Worm (Caenorhabditis elegans) whole organism, late embryonic: Measurements from ENCODE around the gene fbxa-10.

Experiments
- F13H6.1 ChIP-seq: sonication (generic microtip); optimal IDR thresholded peaks from 2 replicates; lab custom pipeline; 2016; ENCODE audit warnings: missing genetic modification characterization, missing compliant biosample characterization
- K09A11.1 ChIP-seq: sonication (generic microtip); optimal IDR thresholded peaks from 2 replicates; lab custom pipeline; 2017; ENCODE audit warnings: antibody characterized with exemption, mild to moderate bottlenecking, missing genetic modification characterization, missing compliant biosample characterization; ENCODE audit not compliant: insufficient read depth
- Y22D7AL.16 ChIP-seq: sonication (generic microtip); optimal IDR thresholded peaks from 2 replicates; lab custom pipeline; 2016; ENCODE audit warnings: missing genetic modification characterization, missing compliant biosample characterization
- ama-1 ChIP-seq: fragments of 150-350 bp; optimal IDR thresholded peaks from 2 replicates; lab custom pipeline; 2014
- ceh-18 ChIP-seq: sonication (generic microtip); optimal IDR thresholded peaks from 2 replicates; lab custom pipeline; 2016; ENCODE audit warnings: missing genetic modification characterization, missing compliant biosample characterization
- ceh-19 ChIP-seq: fragments of 200-800 bp; sonication (Bioruptor generic); optimal IDR thresholded peaks from 2 replicates; lab custom pipeline; 2018; ENCODE audit warnings: mild to moderate bottlenecking, missing genetic modification characterization, missing compliant biosample characterization
- ceh-2 ChIP-seq: sonication (generic microtip); optimal IDR thresholded peaks from 2 replicates; lab custom pipeline; 2016; ENCODE audit warnings: missing genotype, missing genetic modification characterization, missing compliant biosample characterization
- ceh-22 ChIP-seq: sonication (generic microtip); optimal IDR thresholded peaks from 2 replicates; lab custom pipeline; 2017; ENCODE audit warnings: missing biosample characterization, missing genetic modification characterization
- ceh-24 ChIP-seq: sonication (generic microtip); optimal IDR thresholded peaks from 2 replicates; lab custom pipeline; 2016; ENCODE audit warnings: mild to moderate bottlenecking, missing genetic modification characterization, missing compliant biosample characterization
- ceh-31 ChIP-seq: sonication (generic microtip); optimal IDR thresholded peaks from 2 replicates; lab custom pipeline; 2016; ENCODE audit warnings: missing genetic modification characterization, missing compliant biosample characterization
- ceh-34 ChIP-seq: sonication (generic microtip); optimal IDR thresholded peaks from 2 replicates; lab custom pipeline; 2016; ENCODE audit warnings: mild to moderate bottlenecking, missing genetic modification characterization, missing compliant biosample characterization
- ceh-48 ChIP-seq: sonication (generic microtip); optimal IDR thresholded peaks from 2 replicates; lab custom pipeline; 2016; ENCODE audit warnings: missing genetic modification characterization, inconsistent platforms, missing compliant biosample characterization
- ceh-6 ChIP-seq: fragments of 200-800 bp; sonication (Bioruptor generic); optimal IDR thresholded peaks from 2 replicates; lab custom pipeline; 2018; ENCODE audit warnings: mild to moderate bottlenecking, missing genetic modification characterization, missing compliant biosample characterization
- ceh-9 ChIP-seq: sonication (generic microtip); optimal IDR thresholded peaks from 2 replicates; lab custom pipeline; 2016; ENCODE audit warnings: mild to moderate bottlenecking, missing genetic modification characterization, inconsistent platforms, missing compliant biosample characterization
- che-1 ChIP-seq: sonication (generic microtip); optimal IDR thresholded peaks from 2 replicates; lab custom pipeline; 2016; ENCODE audit warnings: mild to moderate bottlenecking, missing genetic modification characterization, missing compliant biosample characterization
- dve-1 ChIP-seq: sonication (generic microtip); optimal IDR thresholded peaks from 2 replicates; lab custom pipeline; 2017; ENCODE audit warnings: antibody characterized with exemption, mild to moderate bottlenecking, missing genetic modification characterization, missing compliant biosample characterization
- elt-2 ChIP-seq: sonication (generic microtip); optimal IDR thresholded peaks from 2 replicates; lab custom pipeline; 2016; ENCODE audit warnings: missing genetic modification reagents, missing genetic modification characterization, missing compliant biosample characterization
- ets-4 ChIP-seq: sonication (generic microtip); optimal IDR thresholded peaks from 2 replicates; lab custom pipeline; 2016; ENCODE audit warnings: missing genetic modification characterization, missing compliant biosample characterization
- eyg-1 ChIP-seq: sonication (generic microtip); optimal IDR thresholded peaks from 2 replicates; lab custom pipeline; 2016; ENCODE audit warnings: missing genotype, missing genetic modification characterization, missing compliant biosample characterization
- fax-1 ChIP-seq: sonication (generic microtip); optimal IDR thresholded peaks from 2 replicates; lab custom pipeline; 2016; ENCODE audit warnings: missing genotype, missing genetic modification characterization, missing compliant biosample characterization
- hlh-15 ChIP-seq: sonication (generic microtip); optimal IDR thresholded peaks from 2 replicates; lab custom pipeline; 2016; ENCODE audit warnings: missing genetic modification characterization, missing compliant biosample characterization
- hlh-6 ChIP-seq: sonication (generic microtip); optimal IDR thresholded peaks from 2 replicates; lab custom pipeline; 2016; ENCODE audit warnings: missing genotype, missing genetic modification characterization, missing compliant biosample characterization
- lim-6 ChIP-seq: sonication (generic microtip); optimal IDR thresholded peaks from 2 replicates; lab custom pipeline; 2016; ENCODE audit warnings: missing genetic modification characterization, missing compliant biosample characterization
- mec-3 ChIP-seq: sonication (generic microtip); optimal IDR thresholded peaks from 2 replicates; lab custom pipeline; 2016; ENCODE audit warnings: borderline replicate concordance, missing genetic modification characterization, missing compliant biosample characterization
- nfya-1 ChIP-seq: sonication (generic microtip); optimal IDR thresholded peaks from 2 replicates; lab custom pipeline; 2017; ENCODE audit warnings: missing genetic modification characterization, mild to moderate bottlenecking, missing compliant biosample characterization, antibody characterized with exemption, moderate library complexity
- nhr-232 ChIP-seq: sonication (generic microtip); optimal IDR thresholded peaks from 2 replicates; lab custom pipeline; 2016; ENCODE audit warnings: missing genetic modification characterization, missing compliant biosample characterization
- npax-4 ChIP-seq: sonication (generic microtip); optimal IDR thresholded peaks from 2 replicates; lab custom pipeline; 2016; ENCODE audit warnings: missing genetic modification characterization, missing compliant biosample characterization
- odd-2 ChIP-seq: sonication (generic microtip); optimal IDR thresholded peaks from 2 replicates; lab custom pipeline; 2017; ENCODE audit warnings: antibody characterized with exemption, mild to moderate bottlenecking, missing genetic modification characterization, missing compliant biosample characterization
- pat-9 ChIP-seq: fragments of 200-800 bp; sonication (Bioruptor generic); optimal IDR thresholded peaks from 2 replicates; lab custom pipeline; 2018; ENCODE audit warnings: mild to moderate bottlenecking, missing genetic modification characterization, moderate library complexity, missing compliant biosample characterization
- pha-2 ChIP-seq: sonication (generic microtip); optimal IDR thresholded peaks from 2 replicates; lab custom pipeline; 2017; ENCODE audit warnings: mild to moderate bottlenecking, missing genetic modification characterization, missing compliant biosample characterization
- rnt-1 ChIP-seq: sonication (generic microtip); optimal IDR thresholded peaks from 2 replicates; lab custom pipeline; 2016; ENCODE audit warnings: missing genetic modification characterization, missing compliant biosample characterization
- sox-2 ChIP-seq: fragments of 200-800 bp; sonication (Bioruptor generic); IDR thresholded peaks from 2 replicates; pipeline ENCODE4 v1.3.6; 2022; ENCODE audit warnings: missing genetic modification reagents, missing genetic modification characterization, missing compliant biosample characterization
- sox-4 ChIP-seq: sonication (generic microtip); optimal IDR thresholded peaks from 2 replicates; lab custom pipeline; 2017; ENCODE audit warnings: mild to moderate bottlenecking, missing genetic modification characterization, inconsistent platforms, missing compliant biosample characterization
- tbx-2 ChIP-seq: sonication (generic microtip); optimal IDR thresholded peaks from 2 replicates; lab custom pipeline; 2016; ENCODE audit warnings: missing genetic modification characterization, missing compliant biosample characterization
- unc-42 ChIP-seq: sonication (generic microtip); optimal IDR thresholded peaks from 2 replicates; lab custom pipeline; 2016; ENCODE audit warnings: missing genotype, missing genetic modification characterization, missing compliant biosample characterization
- unc-55 ChIP-seq: sonication (generic microtip); optimal IDR thresholded peaks from 2 replicates; lab custom pipeline; 2017; ENCODE audit warnings: missing biosample characterization, missing genetic modification reagents, missing genetic modification characterization
- unc-86 ChIP-seq: sonication (generic microtip); optimal IDR thresholded peaks from 2 replicates; lab custom pipeline; 2016; ENCODE audit warnings: missing genetic modification characterization, missing compliant biosample characterization
- zip-5 ChIP-seq: sonication (generic microtip); optimal IDR thresholded peaks from 2 replicates; lab custom pipeline; 2016; ENCODE audit warnings: missing genetic modification characterization, missing compliant biosample characterization

fbxa-10 gene

DNA sequence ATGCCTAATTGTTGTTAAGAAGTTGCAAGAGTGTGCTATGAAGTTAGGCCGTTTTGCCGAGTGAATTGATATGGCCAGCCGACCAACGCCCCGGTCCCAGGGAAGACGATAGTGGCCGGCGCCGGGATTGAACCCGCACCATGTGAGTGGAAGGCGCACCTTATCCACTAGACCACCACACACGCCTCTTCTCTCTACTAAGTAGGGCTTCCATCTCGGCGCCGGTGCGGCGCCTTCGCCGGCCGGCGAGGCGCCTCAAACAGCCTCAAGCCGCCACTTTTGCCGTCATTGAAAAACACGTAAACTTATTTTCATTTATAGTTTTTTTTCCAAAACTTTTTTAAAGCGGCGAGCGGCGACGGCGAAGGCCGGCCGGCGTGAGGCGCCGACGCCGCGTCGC, 26.7 kb downstream of the fbxa-10 start:
- TF ChIP-seq pha-2 (tag; lab: Kevin White, UChicago) (no peak), elt-2 (tag; lab: Kevin White, UChicago) (no peak), ama-1 (lab: Kevin White, UChicago) (no peak), nfya-1 (tag; lab: Kevin White, UChicago) (no peak), unc-86 (tag; lab: Kevin White, UChicago) (no peak)

DNA sequence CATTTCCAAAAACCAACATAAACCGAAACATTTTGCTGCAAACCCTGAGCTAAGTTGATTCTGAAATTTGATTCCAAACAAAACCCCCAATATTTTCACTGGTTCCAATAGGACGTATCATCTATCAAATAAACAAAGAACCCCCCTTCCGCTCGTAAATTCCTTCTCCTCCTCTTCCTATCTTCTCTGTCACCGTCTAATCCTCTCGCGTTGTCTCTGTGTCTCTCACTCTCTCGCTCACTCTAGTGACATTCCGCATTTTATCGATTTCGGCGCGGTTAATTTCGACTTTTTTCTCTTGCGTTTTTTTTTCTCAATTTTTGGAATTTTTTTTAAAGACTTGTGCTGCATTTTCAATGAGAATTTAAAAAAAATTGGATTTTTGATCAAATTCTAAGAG, 29.8 kb downstream of the fbxa-10 start:
- TF ChIP-seq mec-3 (tag; lab: Kevin White, UChicago), result no peak
- peak; percentile 34 for TF ChIP-seq unc-55 (GFP tag; lab: Kevin White, UChicago)
- TF ChIP-seq eyg-1 (tag; lab: Kevin White, UChicago), result no peak
- TF ChIP-seq dve-1 (tag; lab: Kevin White, UChicago), result peak; percentile 27
- TF ChIP-seq ceh-34 (tag; lab: Kevin White, UChicago), result peak; percentile 73
- peak; percentile 23 for TF ChIP-seq tbx-2 (tag; lab: Kevin White, UChicago)
- peak; percentile 58 for TF ChIP-seq nfya-1 (tag; lab: Kevin White, UChicago)
- TF ChIP-seq odd-2 (tag; lab: Kevin White, UChicago), result no peak
- peak; percentile 80 for TF ChIP-seq ceh-48 (tag; lab: Kevin White, UChicago)
- TF ChIP-seq ceh-31, result peak; percentile 9
- peak; percentile 3 for TF ChIP-seq ceh-18 (tag; lab: Kevin White, UChicago)

DNA sequence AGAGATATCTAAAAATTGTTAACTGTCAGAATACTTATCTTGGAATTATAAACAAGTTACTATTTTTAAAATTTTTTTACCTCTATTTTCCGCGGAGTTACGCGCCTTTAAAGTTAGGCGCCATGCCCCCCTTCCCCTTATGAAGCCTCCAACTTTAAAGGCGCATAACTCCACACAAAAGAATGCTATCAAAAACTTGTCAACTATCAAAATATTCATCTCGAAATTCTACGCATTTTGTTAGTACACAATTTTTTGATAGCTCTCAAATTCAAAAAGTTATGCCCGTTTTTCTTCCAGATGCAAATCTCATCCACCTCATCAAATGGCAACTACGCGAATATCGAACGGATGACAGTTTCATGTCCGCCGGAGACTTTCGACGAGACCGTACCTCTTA, 30.8 kb downstream of the fbxa-10 start, which contains the start of gene tbc-10:
Gene tbc-10, plus strand, starts transcription at position 301 of the 400 bp plus-strand sequence.
- TF ChIP-seq pha-2 (tag; lab: Kevin White, UChicago) (no peak), rnt-1 (tag; lab: Kevin White, UChicago) (no peak), ceh-19 (GFP tag; lab: Kevin White, UChicago) (no peak), Y22D7AL.16 (tag; lab: Kevin White, UChicago) (no peak)

DNA sequence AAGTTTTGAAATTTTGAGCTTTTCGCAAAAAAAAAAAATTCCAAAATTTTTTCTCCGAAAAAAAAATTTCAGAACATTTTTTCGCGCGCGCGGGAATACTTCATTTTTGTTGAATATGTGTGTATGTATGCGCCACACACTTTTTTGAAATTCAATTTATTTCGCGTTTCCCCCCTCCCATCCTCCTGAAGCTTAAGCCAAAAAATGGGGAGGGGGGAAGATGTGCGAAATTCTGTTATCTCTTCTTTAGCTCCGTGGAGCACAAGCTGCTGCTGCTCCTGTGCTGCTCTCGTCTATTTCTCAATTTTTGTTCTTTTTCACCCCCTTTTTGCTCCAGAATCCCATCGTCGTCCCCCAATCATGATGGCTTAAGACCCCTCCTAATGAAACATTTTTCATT, 37.4 kb downstream of the fbxa-10 start:
- no peak for TF ChIP-seq K09A11.1 (tag; lab: Kevin White, UChicago)
- TF ChIP-seq odd-2 (tag; lab: Kevin White, UChicago), result no peak
- no peak for TF ChIP-seq zip-5
- no peak for TF ChIP-seq fax-1 (tag; lab: Kevin White, UChicago)
- peak; percentile 96 for TF ChIP-seq unc-42
- TF ChIP-seq sox-2 (GFP tag; lab: Robert Waterston, UW), result no peak
- TF ChIP-seq nfya-1 (tag; lab: Kevin White, UChicago), result no peak

DNA sequence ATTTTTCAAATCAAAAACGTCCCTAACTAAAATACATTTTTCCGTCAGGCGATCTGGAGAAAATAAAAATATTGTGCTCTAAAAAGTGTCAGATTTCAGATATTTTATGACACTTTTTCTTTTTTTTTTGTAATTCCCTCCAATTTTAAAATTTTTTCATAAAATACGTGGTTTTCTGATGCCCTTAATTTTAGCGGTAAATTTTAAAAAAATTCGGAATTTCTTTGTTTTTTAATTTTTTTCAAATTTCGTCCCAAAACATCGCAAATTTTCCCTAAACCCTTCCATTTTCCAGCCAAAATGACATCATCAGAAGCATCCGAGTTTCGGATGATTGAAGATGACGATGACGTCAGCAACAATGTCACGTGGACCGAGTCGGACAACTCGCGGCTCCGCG, 39.4 kb downstream of the fbxa-10 start, which contains the start of gene trp-2:
Gene trp-2, plus strand, starts transcription at position 301 of the 400 bp plus-strand sequence.
- no peak for TF ChIP-seq ceh-24 (tag; lab: Kevin White, UChicago)
- TF ChIP-seq nhr-232 (tag; lab: Kevin White, UChicago), result no peak
- TF ChIP-seq ceh-9 (tag; lab: Kevin White, UChicago), result no peak
- TF ChIP-seq elt-2 (tag; lab: Kevin White, UChicago), result no peak

DNA sequence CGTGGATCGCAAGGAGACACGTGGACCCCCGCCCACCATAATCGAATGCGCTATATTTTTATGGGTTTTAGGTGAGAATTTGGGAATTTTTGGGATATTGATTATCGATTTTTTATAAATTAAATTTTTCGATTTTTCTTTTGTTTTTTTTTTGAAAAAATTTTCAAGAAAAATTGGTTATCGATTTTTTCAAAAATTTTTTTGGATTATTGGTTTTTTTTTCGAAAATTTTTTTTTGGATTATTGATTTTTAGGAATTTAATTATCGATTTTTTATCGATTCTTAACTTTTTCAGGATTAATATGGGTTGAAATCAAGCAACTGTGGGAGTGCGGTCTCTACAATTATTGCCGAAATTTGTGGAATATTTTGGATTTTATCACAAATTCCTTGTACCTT, 44.4 kb downstream of the fbxa-10 start:
- TF ChIP-seq ama-1 (lab: Kevin White, UChicago) (no peak), F13H6.1 (no peak), ceh-2 (tag; lab: Kevin White, UChicago) (no peak), lim-6 (tag; lab: Kevin White, UChicago) (no peak), elt-2 (tag; lab: Kevin White, UChicago) (no peak), ceh-22 (tag; lab: Kevin White, UChicago) (no peak), unc-55 (GFP tag; lab: Kevin White, UChicago) (no peak), pat-9 (no peak), ets-4 (tag; lab: Kevin White, UChicago) (no peak), ceh-24 (tag; lab: Kevin White, UChicago) (no peak), hlh-15 (tag; lab: Kevin White, UChicago) (no peak), ceh-6 (GFP tag; lab: Kevin White, UChicago) (no peak), hlh-6 (tag; lab: Kevin White, UChicago) (no peak), che-1 (no peak), tbx-2 (tag; lab: Kevin White, UChicago) (no peak), sox-4 (tag; lab: Kevin White, UChicago) (no peak), nhr-232 (tag; lab: Kevin White, UChicago) (no peak), npax-4 (no peak), Y22D7AL.16 (tag; lab: Kevin White, UChicago) (no peak), ceh-48 (tag; lab: Kevin White, UChicago) (no peak)
